Worm (Caenorhabditis elegans) whole organism, L4/young adult: ENCODE results near the gene R07E5.7.

Source experiments
- W03F9.2 ChIP-seq: fragments of 150-350 bp; optimal IDR thresholded peaks from 2 replicates; lab custom pipeline; 2014; ENCODE audit warnings: missing biosample characterization, missing genetic modification characterization
- dao-5 ChIP-seq: sonication (generic microtip); optimal IDR thresholded peaks from 2 replicates; lab custom pipeline; 2016; ENCODE audit warnings: missing genotype, missing genetic modification characterization, moderate library complexity, missing compliant biosample characterization
- him-1 ChIP-seq: sonication (generic microtip); optimal IDR thresholded peaks from 2 replicates; lab custom pipeline; 2016; ENCODE audit warnings: missing genotype, missing genetic modification reagents, missing genetic modification characterization, missing compliant biosample characterization

R07E5.7 gene

DNA sequence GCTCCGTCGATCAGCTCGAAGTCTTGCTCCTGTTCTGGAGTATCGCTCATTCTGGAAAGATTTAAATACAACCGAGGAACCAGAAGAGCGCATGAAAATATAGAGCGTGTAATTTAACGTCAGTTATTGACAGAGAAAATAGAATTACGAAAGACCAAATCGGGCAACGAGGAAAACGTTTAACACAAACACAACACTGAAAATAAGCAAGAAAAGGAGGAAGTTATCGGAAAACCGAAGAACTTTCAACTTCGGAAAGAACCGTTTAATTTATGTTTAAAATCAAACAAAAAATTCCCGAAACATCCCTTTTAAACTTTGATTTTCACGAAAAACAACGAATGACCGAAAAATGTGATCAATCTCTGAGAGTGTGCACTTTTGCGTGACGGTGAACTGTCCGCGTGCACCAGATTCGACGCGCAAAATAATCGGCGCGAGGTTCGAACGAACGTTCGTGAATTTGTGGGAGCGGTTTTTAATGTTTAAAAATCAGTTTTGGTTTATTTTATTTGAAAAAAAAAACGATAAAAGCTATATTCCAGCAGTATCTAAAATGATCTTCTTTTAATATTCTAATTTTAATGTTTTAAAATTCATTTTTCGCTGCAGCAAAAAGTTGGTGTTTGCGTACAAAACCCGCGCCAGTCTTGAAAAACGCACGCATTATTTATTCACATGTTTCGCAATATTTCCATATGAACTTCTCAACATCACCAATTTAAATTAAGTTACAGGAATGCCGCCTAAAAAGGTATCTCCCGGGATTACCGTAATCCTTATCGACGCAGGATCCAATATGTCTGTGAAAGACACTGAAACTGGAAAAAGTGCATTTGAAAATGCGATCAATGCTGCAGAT lies at the start of gene R07E5.7, which contains the start of gene cku-80:
Gene R07E5.7, minus strand, starts transcription at position 51 of the 862 bp plus-strand sequence.
Gene cku-80, plus strand, starts transcription at position 732 of the 862 bp plus-strand sequence.
- TF ChIP-seq dao-5 (tag; lab: Kevin White, UChicago): no peak
- no peak for TF ChIP-seq him-1 (tag; lab: Kevin White, UChicago)
- TF ChIP-seq W03F9.2 (tag; lab: Kevin White, UChicago): peak; percentile 73

DNA sequence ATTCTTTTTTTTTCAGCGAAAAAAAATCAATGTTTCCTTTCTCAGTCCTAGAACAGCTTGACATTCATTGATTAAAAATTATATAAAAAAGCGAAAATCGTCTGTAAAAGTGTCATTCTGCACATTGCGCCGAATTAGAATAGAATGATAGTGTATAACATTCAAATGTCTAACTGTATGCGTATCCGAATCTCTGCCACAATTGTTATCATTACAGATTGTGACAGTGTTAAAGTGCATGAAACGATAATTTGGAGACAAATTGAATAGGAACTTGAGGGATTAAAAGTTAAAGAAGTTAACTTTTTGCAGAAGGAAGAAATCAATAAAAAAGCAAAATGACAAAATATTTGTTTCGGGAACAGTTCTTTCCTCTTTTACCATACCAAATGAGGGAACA lies 49.4 kb upstream of the R07E5.7 start:
- no peak for TF ChIP-seq him-1 (tag; lab: Kevin White, UChicago)
- TF ChIP-seq dao-5 (tag; lab: Kevin White, UChicago): no peak
- no peak for TF ChIP-seq W03F9.2 (tag; lab: Kevin White, UChicago)

DNA sequence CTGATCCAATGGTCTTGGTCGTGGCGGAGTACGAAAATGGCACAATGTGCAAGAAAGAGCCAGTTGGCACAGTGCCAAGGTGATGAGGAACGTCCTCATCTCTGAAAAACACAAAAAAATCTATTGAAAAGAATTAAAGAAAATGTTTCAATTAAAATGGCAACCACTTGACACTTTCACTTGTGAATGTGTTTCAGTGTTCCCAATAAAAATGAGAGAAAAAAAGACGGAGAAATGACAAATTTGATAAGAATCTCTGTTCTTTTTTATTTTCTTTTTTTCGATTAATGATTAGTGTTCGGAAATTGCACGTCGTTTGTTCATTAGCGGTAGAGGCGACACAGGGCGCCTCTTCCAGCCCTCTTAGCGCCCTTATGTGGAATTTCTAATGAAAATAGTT lies 48.3 kb upstream of the R07E5.7 start, which contains the start of gene ndg-4:
Gene ndg-4, minus strand, starts transcription at position 101 of the 400 bp plus-strand sequence.
- TF ChIP-seq W03F9.2 (tag; lab: Kevin White, UChicago): no peak
- TF ChIP-seq dao-5 (tag; lab: Kevin White, UChicago): no peak
- no peak for TF ChIP-seq him-1 (tag; lab: Kevin White, UChicago)

DNA sequence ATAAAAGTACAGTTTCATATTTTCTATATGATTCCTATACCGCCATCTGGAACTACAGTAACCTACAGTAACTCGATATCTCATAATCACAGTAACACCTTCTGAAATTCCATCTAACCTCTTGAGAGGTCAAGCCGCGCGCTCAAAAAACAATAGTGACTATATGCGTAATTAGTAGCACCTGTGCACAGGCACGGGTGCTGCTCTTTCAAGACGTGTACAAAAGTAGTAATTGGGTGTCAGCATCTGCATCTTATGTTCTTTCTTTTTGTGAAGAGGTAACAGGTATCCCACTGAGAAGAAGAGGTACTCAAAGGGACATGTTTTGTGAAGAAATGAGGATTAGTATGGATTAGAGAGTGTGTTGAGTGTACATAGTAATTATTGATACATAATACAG lies 42.4 kb upstream of the R07E5.7 start:
- TF ChIP-seq him-1 (tag; lab: Kevin White, UChicago) (no peak), W03F9.2 (tag; lab: Kevin White, UChicago) (no peak), dao-5 (tag; lab: Kevin White, UChicago) (no peak)

DNA sequence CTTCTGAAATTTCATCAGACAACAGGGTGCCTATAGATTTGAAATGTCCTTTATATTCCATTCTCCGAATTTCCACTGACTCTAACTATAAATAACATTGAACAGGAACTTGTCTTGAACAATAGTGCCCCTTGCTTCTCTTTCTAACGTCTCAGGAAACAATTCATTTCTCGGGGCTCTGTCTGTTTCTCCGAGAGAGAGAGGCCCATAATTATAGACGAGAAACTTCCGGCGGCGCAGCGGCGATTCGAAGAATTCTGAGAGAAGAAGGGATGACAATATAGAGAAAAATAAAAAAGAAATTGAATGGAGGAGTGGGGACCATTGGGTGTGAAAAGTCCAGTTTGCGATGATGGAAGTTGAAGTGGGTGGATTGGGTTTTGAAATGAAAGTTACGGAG lies 41.3 kb upstream of the R07E5.7 start:
- TF ChIP-seq W03F9.2 (tag; lab: Kevin White, UChicago): no peak
- TF ChIP-seq dao-5 (tag; lab: Kevin White, UChicago): no peak
- TF ChIP-seq him-1 (tag; lab: Kevin White, UChicago): no peak

DNA sequence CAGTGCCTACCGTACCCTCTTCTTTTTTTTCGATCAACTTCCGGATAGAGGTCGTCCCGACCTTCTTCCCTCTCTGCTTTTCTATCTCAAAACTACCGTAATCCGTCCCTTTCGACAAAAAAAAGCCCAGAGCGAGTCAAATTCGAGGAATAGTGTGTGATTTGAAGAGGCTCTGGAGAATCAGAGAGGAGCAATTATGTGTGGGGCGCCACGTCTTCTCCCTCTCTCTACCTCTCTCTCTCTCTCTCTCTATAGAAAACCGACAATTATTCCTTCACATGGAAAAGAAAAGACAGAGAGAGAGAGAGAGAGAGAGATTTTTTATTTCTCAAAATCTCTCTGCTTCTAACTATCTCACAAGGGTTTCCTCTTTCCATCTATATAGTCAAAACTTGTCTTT lies 37.6 kb upstream of the R07E5.7 start:
- TF ChIP-seq dao-5 (tag; lab: Kevin White, UChicago) (no peak), W03F9.2 (tag; lab: Kevin White, UChicago) (no peak), him-1 (tag; lab: Kevin White, UChicago) (no peak)

DNA sequence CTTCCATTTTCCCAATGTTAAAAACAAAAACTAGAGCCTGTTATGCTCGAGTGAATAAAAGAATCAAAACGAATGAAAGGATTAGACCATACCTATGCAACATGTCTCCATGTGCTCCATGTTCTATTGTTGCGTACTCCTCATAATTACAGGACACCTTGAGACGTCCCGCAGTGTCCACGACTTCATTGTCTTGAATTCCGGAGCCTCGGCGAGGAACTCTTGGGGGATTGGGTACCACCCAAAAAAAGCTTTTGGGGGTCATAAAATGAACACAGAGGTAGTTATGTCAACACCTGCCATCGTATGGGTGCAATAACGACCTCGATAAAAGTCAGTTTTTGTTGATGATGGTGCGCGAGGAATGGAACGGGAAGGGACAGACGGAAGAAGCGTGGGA lies 36.0 kb upstream of the R07E5.7 start:
- TF ChIP-seq him-1 (tag; lab: Kevin White, UChicago) (no peak), W03F9.2 (tag; lab: Kevin White, UChicago) (no peak), dao-5 (tag; lab: Kevin White, UChicago) (no peak)

DNA sequence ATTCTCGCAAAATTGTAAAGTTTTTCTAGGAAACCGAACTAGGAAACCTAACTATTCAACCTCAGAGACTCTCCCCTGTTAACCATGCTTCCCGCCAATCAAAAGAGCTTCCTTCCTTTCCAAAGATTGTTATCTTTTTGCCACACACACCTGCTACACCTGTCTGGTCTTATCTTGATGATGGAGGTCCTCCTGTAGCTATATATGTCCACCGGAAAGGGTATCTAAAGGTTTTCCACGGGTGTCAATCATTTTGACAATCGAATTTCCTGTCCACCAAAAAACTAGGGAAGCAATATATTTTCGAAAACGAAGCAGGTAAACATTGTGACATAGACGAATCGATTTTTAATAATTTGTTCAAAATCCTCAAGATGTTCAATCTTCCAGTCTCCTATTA lies 34.8 kb upstream of the R07E5.7 start:
- no peak for TF ChIP-seq him-1 (tag; lab: Kevin White, UChicago)
- no peak for TF ChIP-seq W03F9.2 (tag; lab: Kevin White, UChicago)
- TF ChIP-seq dao-5 (tag; lab: Kevin White, UChicago): no peak

DNA sequence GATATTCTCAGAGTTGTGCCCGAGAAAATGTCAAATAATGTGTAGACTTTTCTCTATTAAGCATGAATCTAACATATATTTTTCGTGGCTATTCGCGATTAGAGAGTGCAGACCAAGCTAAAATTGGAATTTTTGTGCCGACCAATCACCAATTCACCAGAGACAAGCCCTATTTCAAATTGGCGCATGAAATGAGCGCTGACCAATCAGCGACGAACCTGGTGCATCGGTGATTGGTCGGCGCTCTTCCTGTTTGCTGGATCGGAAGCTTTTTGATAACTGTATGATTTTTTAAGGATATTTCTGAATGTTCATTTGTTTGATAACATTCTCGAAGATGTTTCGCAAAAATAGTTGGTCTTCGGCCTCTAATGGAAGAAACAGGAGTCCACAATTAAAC lies 34.3 kb upstream of the R07E5.7 start:
- TF ChIP-seq him-1 (tag; lab: Kevin White, UChicago): no peak

DNA sequence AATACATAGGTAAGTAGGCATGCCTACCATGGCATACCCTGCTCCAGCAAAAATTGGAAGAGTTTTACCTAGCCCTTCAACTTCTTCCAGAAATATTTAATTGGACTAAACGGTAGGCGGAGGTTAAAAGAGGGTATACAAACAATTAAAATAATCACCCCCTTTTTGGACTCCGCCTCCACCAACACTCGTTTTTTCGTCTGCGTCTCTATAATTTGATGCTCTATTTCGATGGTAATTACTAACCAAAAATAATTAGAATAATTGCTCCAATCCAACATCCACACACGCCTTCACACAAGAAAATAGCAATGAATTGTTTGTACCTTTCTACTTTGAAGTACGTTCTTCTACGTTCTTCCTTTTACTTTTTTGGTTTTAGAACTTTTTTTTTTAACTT lies 33.8 kb upstream of the R07E5.7 start:
- TF ChIP-seq dao-5 (tag; lab: Kevin White, UChicago) (no peak), him-1 (tag; lab: Kevin White, UChicago) (no peak), W03F9.2 (tag; lab: Kevin White, UChicago) (no peak)

DNA sequence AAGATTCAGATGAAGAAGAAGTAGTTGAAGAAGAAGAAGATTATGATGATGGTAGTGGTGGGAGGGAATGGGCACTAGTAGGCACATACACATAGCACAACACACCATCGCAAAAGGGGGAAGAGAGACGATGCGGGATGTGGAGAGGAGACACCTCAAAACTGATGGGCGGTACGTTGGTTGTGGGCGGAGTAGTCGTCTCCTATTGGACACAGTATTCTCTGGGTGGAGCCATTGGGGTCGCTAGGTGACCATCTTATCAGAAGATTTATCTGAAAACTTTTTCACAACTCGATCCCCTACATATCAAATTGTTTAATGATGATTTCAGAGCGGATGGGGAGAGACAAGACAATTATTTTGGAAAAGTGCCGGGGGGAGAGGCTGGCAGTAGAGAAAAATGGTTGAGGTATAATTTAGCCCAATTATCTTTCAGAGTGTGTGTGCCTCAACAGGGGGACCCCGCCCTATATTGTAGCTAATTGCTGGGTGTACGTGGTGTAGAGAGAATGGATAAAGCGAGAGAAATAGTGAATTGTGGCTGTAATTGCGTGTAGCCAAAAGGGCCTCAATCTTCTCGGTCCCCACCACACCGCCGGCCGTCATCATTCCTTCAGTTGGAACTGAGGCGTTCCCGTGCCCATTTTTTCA lies 31.9 kb upstream of the R07E5.7 start:
- TF ChIP-seq W03F9.2 (tag; lab: Kevin White, UChicago) (no peak), him-1 (tag; lab: Kevin White, UChicago) (no peak), dao-5 (tag; lab: Kevin White, UChicago) (no peak)

DNA sequence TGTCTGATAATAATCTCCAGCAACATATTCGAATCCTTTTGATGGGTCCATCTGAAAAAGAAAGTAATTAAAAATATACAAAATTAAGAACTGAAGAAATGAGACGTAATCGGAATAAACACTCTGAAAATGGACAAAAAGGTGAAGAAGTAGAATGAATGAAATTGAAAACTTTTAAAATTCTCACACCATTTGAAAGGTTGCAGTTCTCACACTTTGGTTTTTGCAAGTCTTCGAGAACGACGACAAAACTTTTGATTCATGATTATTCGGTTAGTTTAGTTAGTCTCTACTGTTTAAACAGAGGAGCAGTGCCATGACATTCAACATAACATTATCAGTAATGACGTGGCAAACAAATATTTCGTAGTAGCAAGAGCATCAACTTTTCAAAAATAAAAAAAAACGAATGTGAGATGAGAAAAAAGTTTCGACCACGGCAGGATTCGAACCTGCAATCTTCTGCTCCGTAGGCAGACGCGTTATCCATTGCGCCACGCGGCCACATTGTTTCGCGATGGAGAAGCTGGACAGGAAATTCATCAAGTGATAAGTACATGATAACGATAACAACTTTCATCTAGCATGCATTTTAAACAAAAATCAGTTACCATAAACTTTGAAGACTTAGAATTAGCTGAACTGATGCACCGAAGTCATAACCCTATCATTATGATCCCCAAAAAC lies 31.1 kb upstream of the R07E5.7 start, which contains the start of gene ceh-43:
Gene ceh-43, minus strand, starts transcription at position 51 of the 687 bp plus-strand sequence.
- TF ChIP-seq dao-5 (tag; lab: Kevin White, UChicago) (no peak), him-1 (tag; lab: Kevin White, UChicago) (no peak), W03F9.2 (tag; lab: Kevin White, UChicago) (no peak)

DNA sequence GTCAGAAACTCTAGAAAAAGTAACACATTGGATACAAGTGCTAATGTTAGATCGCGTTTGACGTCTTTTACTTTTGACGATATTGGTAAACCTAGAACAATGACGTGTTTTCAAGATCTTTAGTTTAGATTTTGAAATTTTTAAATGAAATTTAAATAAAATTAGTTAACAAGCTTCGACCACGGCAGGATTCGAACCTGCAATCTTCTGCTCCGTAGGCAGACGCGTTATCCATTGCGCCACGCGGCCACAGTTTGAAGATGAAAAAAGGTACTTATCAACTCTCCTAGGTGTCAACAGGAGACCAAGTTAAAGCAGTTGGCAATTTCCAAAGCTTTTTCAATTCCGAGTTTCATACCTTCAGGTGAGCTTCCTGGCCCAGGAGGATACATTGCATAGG lies 30.4 kb upstream of the R07E5.7 start:
- TF ChIP-seq W03F9.2 (tag; lab: Kevin White, UChicago): peak; percentile 15
- TF ChIP-seq dao-5 (tag; lab: Kevin White, UChicago): peak; percentile 34
- TF ChIP-seq him-1 (tag; lab: Kevin White, UChicago): no peak
